Fruit fly (Drosophila melanogaster) Kc167 (cell line): Measurements from ENCODE around the gene CG31221.

Source experiments
- Myc ChIP-seq: fragments of >200 bp; optimal IDR thresholded peaks from 2 replicates; lab custom pipeline; 2017; ENCODE audit warnings: missing external identifiers
- Sin3A ChIP-seq: fragments of >200 bp; optimal IDR thresholded peaks from 2 replicates; lab custom pipeline; 2018; ENCODE audit warnings: missing external identifiers
- h ChIP-seq: fragments of >200 bp; optimal IDR thresholded peaks from 3 replicates; lab custom pipeline; 2018; ENCODE audit warnings: missing external identifiers
- insv ChIP-seq: fragments of >200 bp; optimal IDR thresholded peaks from 3 replicates; lab custom pipeline; 2018; ENCODE audit warnings: missing external identifiers
- psq ChIP-seq: fragments of >200 bp; optimal IDR thresholded peaks from 2 replicates; lab custom pipeline; 2017; ENCODE audit warnings: missing external identifiers
- ttk ChIP-seq: sonication (Bioruptor generic); optimal IDR thresholded peaks from 2 replicates; lab custom pipeline; 2017; ENCODE audit warnings: missing external identifiers

Gene CG31221

DNA sequence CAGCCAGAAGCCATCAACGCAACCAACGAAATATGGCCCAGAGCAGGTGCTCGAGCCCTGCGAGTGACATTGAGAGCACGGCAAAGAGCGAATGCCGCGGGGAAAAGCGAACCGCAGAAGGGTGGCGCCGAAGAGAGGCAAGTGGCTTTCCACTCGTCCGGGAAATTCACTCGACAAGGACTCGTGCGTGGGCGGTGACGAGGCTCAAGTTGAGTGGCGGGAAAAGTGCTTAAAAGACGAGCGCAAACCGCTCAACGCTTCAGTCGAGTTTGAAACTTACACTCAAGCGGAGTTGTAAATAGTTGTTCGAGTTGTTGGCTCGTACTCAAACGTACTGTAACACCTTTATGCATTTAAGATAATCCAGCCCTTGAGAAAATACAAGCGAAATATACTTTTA lies at the start of gene CG31221:
Gene CG31221, plus strand, starts transcription at position 256 of the 400 bp plus-strand sequence.
- TF ChIP-seq h (no peak), insv (lab: Kevin White, UChicago) (no peak), psq (lab: Kevin White, UChicago) (no peak), ttk (lab: Kevin White, UChicago) (no peak), Sin3A (lab: Kevin White, UChicago) (no peak), Myc (lab: Kevin White, UChicago) (no peak)

DNA sequence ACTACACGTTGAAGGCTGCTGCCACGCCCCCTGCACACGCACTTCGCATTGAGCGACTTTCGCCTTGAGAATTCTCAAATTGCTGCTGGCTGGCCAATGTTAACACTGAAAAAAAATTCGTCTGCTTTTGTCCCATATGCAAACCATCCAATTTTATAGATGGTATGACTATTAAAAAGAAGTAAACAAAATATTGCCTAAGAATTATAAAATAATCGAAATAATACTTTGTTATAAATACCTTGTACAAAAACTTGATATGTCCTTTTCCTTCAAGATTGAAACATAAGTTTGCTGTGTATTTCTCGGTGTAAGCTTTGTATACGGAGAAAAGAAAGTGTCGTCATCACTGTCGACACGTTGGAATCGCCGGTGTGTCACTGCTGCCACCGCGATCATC lies 49.6 kb upstream of the CG31221 start:
- TF ChIP-seq h, result no peak
- TF ChIP-seq Sin3A (lab: Kevin White, UChicago), result no peak
- TF ChIP-seq insv (lab: Kevin White, UChicago), result no peak
- TF ChIP-seq ttk (lab: Kevin White, UChicago), result no peak
- TF ChIP-seq Myc (lab: Kevin White, UChicago), result no peak
- TF ChIP-seq psq (lab: Kevin White, UChicago), result no peak

DNA sequence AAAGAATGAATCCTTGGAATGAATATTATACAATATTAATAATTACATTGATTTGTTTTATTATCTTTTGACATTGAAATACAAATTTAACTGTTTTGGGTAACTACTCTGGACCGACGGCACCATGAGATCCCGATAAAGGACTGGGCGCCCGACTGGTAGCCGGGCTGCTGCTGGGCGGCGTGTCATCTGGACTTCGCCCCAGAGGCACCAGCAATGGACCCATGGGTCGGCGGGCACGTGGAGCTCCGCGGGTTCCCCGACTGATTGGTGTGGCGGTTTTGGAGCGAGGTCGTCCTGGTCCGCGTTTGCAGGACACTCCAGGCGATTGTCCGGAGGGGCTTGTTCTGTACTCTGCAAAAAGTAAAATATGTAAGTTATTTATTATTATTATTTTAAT lies 43.4 kb upstream of the CG31221 start:
- TF ChIP-seq insv (lab: Kevin White, UChicago) (no peak), Sin3A (lab: Kevin White, UChicago) (no peak), psq (lab: Kevin White, UChicago) (no peak), Myc (lab: Kevin White, UChicago) (no peak), h (no peak), ttk (lab: Kevin White, UChicago) (no peak)

- no peak for TF ChIP-seq psq (lab: Kevin White, UChicago)
- no peak for TF ChIP-seq Myc (lab: Kevin White, UChicago)
- TF ChIP-seq ttk (lab: Kevin White, UChicago), result no peak
- TF ChIP-seq Sin3A (lab: Kevin White, UChicago), result no peak
- TF ChIP-seq h, result no peak
- TF ChIP-seq insv (lab: Kevin White, UChicago), result no peak
Observed at dm6 chr3R:19370693-19371092, 41.8 kb upstream of the CG31221 start.

DNA sequence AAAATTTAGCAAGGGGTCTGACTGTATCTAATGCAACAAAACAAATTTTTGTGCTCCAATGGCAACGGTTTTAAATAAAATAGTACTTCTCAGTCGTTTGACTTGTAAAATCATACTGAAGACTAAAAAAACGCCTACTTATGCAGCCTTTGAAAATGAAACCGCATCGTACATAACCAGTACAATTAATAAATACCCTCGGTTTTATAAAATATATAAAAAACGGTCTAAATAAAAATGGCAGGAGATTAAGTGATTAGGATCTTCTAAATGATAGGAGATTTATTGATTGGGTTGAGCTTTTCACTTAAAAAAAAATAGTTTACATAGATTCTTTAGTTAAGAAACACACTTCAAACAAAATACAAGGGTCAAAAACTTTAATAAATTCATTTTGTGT lies 37.8 kb upstream of the CG31221 start, which contains the start of gene CG3581:
Gene CG3581, minus strand, starts transcription at position 101 of the 400 bp plus-strand sequence.
- TF ChIP-seq psq (lab: Kevin White, UChicago) (no peak), Sin3A (lab: Kevin White, UChicago) (no peak)

- no peak for TF ChIP-seq ttk (lab: Kevin White, UChicago)
- TF ChIP-seq Sin3A (lab: Kevin White, UChicago), result no peak
- no peak for TF ChIP-seq h
- TF ChIP-seq psq (lab: Kevin White, UChicago), result no peak
- TF ChIP-seq insv (lab: Kevin White, UChicago), result no peak
- no peak for TF ChIP-seq Myc (lab: Kevin White, UChicago)
Observed at dm6 chr3R:19375923-19376322, 36.6 kb upstream of the CG31221 start, which contains the start of gene CG31404. Gene CG31404, minus strand, starts transcription at chr3R:19376023.

dm6 chr3R:19377125-19377524 lies 35.4 kb upstream of the CG31221 start, which contains the start of gene CG31245:
Gene CG31245, minus strand, starts transcription at chr3R:19377225.
- TF ChIP-seq ttk (lab: Kevin White, UChicago) (no peak), h (no peak), psq (lab: Kevin White, UChicago) (no peak), Myc (lab: Kevin White, UChicago) (no peak), insv (lab: Kevin White, UChicago) (no peak), Sin3A (lab: Kevin White, UChicago) (no peak)

- TF ChIP-seq ttk (lab: Kevin White, UChicago), result no peak
- TF ChIP-seq psq (lab: Kevin White, UChicago), result no peak
- TF ChIP-seq Sin3A (lab: Kevin White, UChicago), result no peak
- no peak for TF ChIP-seq Myc (lab: Kevin White, UChicago)
- TF ChIP-seq h, result no peak
- no peak for TF ChIP-seq insv (lab: Kevin White, UChicago)
Observed at dm6 chr3R:19383298-19383697, 29.2 kb upstream of the CG31221 start.

- no peak for TF ChIP-seq Myc (lab: Kevin White, UChicago)
- TF ChIP-seq h, result no peak
- no peak for TF ChIP-seq ttk (lab: Kevin White, UChicago)
- no peak for TF ChIP-seq Sin3A (lab: Kevin White, UChicago)
- no peak for TF ChIP-seq psq (lab: Kevin White, UChicago)
- TF ChIP-seq insv (lab: Kevin White, UChicago), result no peak
Observed at dm6 chr3R:19387608-19388007, 24.9 kb upstream of the CG31221 start, which contains the start of gene CG3734. Gene CG3734, plus strand, starts transcription at chr3R:19387861.

- TF ChIP-seq insv (lab: Kevin White, UChicago) (no peak), h (no peak), Sin3A (lab: Kevin White, UChicago) (no peak), ttk (lab: Kevin White, UChicago) (no peak), psq (lab: Kevin White, UChicago) (no peak), Myc (lab: Kevin White, UChicago) (no peak)
Observed at dm6 chr3R:19389919-19390318, 22.6 kb upstream of the CG31221 start, which contains the start of gene CG18493. Gene CG18493, plus strand, starts transcription at chr3R:19390270.

DNA sequence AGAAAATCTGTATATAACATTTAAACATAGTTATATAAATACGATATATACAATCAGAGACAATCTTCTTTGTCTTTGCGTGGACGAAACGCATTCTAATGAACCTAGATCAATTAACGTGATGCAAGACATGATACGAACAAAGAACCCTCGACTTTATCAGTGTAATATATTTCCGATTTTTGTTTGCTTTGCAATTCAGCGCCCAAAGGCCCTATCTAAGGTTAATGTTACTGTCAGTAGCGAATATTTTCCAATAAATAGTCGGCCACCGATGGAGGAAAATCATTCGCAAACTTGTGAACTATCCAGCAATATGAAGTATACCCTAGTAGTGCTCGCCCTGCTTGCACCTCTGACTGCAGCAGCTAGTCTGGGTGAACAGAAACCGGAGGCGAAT lies 19.4 kb upstream of the CG31221 start, which contains the start of gene CG3739:
Gene CG3739, plus strand, starts transcription at position 301 of the 400 bp plus-strand sequence.
- no peak for TF ChIP-seq h
- no peak for TF ChIP-seq insv (lab: Kevin White, UChicago)
- no peak for TF ChIP-seq Myc (lab: Kevin White, UChicago)
- no peak for TF ChIP-seq Sin3A (lab: Kevin White, UChicago)
- no peak for TF ChIP-seq psq (lab: Kevin White, UChicago)
- TF ChIP-seq ttk (lab: Kevin White, UChicago), result no peak

DNA sequence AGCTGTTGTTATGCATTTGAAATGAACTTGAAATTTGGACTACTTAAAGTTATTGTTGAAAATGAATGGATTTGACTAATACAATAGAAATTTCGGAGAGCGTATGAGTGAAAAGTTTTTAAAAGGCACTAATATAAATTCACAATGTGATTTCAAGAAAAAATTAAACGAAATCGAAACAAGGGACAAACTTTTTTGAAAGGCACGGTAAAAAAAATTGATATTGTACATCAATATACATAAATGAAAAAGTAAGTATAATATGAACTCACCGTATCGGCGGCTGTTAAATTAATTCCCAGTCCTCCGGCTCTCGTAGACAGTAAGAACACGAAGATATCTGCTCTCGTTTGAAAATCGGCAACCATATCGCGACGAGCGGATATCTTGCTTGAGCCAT lies 14.0 kb upstream of the CG31221 start, which contains the start of gene CG31244:
Gene CG31244, minus strand, starts transcription at position 101 of the 400 bp plus-strand sequence.
- no peak for TF ChIP-seq insv (lab: Kevin White, UChicago)
- no peak for TF ChIP-seq h
- no peak for TF ChIP-seq psq (lab: Kevin White, UChicago)
- no peak for TF ChIP-seq Myc (lab: Kevin White, UChicago)
- no peak for TF ChIP-seq ttk (lab: Kevin White, UChicago)
- no peak for TF ChIP-seq Sin3A (lab: Kevin White, UChicago)
